Fruit fly (Drosophila melanogaster) S2 (cell line): ENCODE measurements around the gene CG10589.

ENCODE experiments used
- CG8478 ChIP-seq: fragments of >200 bp; optimal IDR thresholded peaks from 2 replicates; lab custom pipeline; 2018
- CTCF ChIP-seq, 2 experiments: fragments of >200 bp; optimal IDR thresholded peaks; 2 replicates each; lab custom pipeline; 2018

CG10589 gene

dm6 chr3L:20927526-20927925, at the start of gene CG10589:
Gene CG10589, plus strand, starts transcription at chr3L:20927826.
- TF ChIP-seq CTCF (optimal IDR thresholded peaks at IDR 0.05; lab: Kevin White, UChicago): no peak
- TF ChIP-seq CG8478 (lab: Kevin White, UChicago): no peak

DNA sequence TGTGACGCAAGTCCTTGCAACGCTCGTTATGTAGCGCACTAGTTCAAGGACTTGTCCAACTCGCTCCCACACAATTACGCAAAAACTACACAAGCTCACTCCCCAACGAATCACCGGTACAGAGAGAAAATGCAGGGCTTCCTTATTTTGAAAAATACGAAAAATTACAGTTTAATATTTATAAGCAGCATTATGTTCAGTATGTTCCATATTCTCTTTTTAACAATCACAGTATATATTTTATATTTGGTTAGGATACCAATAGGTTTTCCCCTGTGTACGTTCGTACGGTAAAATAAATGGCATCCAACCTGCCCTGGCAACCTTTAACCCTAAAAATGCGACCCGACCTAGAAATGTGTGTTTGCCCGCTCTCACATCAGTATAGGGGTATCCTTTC, 43.7 kb upstream of the CG10589 start:
- no peak for TF ChIP-seq CG8478 (lab: Kevin White, UChicago)
- TF ChIP-seq CTCF (optimal IDR thresholded peaks at IDR 0.05; lab: Kevin White, UChicago): no peak

DNA sequence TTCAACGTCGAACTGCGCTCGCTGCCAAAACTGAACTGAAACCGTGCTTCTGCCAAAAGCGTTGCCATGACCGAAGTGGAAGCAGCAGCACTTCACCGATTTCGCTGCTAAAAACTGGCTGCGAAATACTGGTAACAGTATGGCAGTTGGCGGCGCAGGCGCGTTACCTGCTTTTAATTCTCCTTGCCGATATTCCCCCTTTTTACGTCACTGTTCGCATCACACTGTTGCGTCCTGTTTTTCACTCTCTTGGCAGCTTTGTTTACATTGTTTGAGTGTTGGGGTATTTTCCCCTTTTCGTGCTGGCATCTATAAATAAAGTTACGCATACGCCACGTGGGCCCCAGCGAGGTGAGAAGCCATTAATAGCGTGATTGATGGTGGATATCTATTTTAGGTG, 42.5 kb upstream of the CG10589 start, which contains the start of gene CG32432:
Gene CG32432, minus strand, starts transcription at position 17 of the 400 bp plus-strand sequence.
- TF ChIP-seq CTCF (optimal IDR thresholded peaks at IDR 0.05; lab: Kevin White, UChicago) (no peak), CG8478 (lab: Kevin White, UChicago) (no peak)

DNA sequence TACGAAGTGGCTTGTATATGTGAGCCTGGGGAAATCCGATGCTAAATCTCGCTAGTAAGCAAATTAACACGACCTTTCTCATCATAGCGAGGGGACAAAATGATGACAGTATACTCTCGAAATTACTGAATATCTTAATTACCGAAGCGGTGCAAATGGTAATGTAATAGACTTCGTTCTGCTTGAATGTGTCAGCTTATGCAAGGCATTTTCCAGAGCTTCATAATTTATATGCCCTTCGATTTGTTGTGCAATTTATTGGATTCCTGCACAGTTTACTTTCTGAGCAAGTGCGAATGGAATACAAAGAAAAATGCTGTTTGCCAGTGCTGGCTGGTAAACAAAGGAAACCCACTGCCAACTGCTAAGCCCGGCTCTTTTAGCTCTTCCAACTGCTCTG, 30.3 kb upstream of the CG10589 start, which contains the start of the genes Sfp77F and CG43931:
Gene Sfp77F, minus strand, starts transcription at position 101 of the 400 bp plus-strand sequence.
Gene CG43931, plus strand, starts transcription at position 241 of the 400 bp plus-strand sequence.
- TF ChIP-seq CTCF (optimal IDR thresholded peaks at IDR 0.05; lab: Kevin White, UChicago) (no peak), CG8478 (lab: Kevin White, UChicago) (no peak)

dm6 chr3L:20900996-20901395, 26.6 kb upstream of the CG10589 start:
- TF ChIP-seq CTCF (optimal IDR thresholded peaks at IDR 0.05; lab: Kevin White, UChicago) (no peak), CG8478 (lab: Kevin White, UChicago) (no peak)

dm6 chr3L:20905495-20905894, 22.1 kb upstream of the CG10589 start, which contains the start of gene CG11458:
Gene CG11458, plus strand, starts transcription at chr3L:20905795.
- TF ChIP-seq CTCF (optimal IDR thresholded peaks at IDR 0.05; lab: Kevin White, UChicago) (no peak), CG8478 (lab: Kevin White, UChicago) (no peak)

DNA sequence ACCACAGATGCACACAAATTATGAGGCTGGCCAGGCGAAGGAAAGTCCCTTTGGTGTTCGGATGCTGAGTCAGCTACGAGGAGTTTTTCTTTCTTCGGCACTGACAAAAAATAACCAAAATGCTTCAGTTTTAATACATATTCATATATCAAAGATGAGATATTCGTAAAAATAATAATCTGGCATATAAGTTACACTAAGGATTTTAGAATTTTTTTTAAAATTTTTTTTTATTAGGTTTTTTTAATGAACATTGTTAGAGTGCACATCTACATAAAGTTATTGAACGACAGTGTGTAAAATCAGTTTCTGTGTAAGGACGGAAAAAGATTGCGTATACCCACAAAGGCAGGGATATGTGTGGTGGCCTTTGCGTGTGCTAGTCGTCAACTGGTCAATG, 20.7 kb upstream of the CG10589 start:
- no peak for TF ChIP-seq CG8478 (lab: Kevin White, UChicago)
- TF ChIP-seq CTCF (optimal IDR thresholded peaks at IDR 0.05; lab: Kevin White, UChicago): no peak

dm6 chr3L:20914375-20914774, 13.3 kb upstream of the CG10589 start:
- TF ChIP-seq CG8478 (lab: Kevin White, UChicago): no peak
- TF ChIP-seq CTCF (optimal IDR thresholded peaks at IDR 0.05; lab: Kevin White, UChicago): no peak

DNA sequence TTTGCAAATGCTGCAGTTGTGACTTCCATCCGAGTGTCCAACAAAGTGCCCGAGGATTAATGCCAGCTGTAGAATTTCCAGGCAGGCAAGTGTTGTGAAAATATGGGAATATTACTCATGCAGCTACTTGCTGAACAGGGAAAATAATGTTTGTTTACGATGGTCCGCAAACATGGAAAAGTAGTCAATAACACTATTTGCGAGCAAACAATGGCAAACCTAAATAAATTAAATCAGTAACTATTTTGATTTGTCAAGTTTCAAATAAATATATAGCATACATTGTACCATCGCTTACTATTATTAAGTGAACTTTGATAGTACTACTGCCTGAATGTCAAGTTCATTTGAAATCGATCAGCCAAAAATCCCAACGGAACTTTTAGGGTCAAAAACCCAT, 12.5 kb upstream of the CG10589 start:
- TF ChIP-seq CTCF (optimal IDR thresholded peaks at IDR 0.05; lab: Kevin White, UChicago) (no peak), CG8478 (lab: Kevin White, UChicago) (no peak)

dm6 chr3L:20917025-20917691, 10.5 kb upstream of the CG10589 start:
- TF ChIP-seq CG8478 (lab: Kevin White, UChicago) (no peak), CTCF (optimal IDR thresholded peaks at IDR 0.05; lab: Kevin White, UChicago) (no peak)

dm6 chr3L:20918945-20919344, 8.7 kb upstream of the CG10589 start:
- TF ChIP-seq CTCF (optimal IDR thresholded peaks at IDR 0.05; lab: Kevin White, UChicago) (no peak), CG8478 (lab: Kevin White, UChicago) (no peak)

- TF ChIP-seq CTCF (optimal IDR thresholded peaks at IDR 0.05; lab: Kevin White, UChicago): no peak
- no peak for TF ChIP-seq CG8478 (lab: Kevin White, UChicago)
These were observed 7.1 kb upstream of the CG10589 start for dm6 chr3L:20920495-20920894.

DNA sequence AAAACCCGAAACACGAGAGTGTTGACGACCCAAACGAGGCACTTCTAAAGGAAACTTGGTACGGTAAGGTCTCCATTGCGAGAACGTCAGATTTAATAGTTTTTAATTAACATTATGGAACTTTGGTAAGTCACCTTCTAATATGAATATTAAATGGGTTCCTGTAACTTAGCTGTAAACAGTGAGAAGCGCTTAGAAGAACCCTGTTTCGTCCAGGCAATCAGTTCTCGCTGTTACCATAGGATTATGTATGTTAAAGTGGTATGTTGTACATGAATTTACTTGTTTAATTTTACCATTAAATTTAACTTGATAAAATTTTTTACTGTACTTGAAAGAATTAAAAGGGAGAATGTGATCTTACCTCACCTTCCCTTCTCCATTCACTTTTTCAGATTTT, 5.8 kb upstream of the CG10589 start:
- TF ChIP-seq CG8478 (lab: Kevin White, UChicago) (no peak), CTCF (optimal IDR thresholded peaks at IDR 0.05; lab: Kevin White, UChicago) (no peak)

DNA sequence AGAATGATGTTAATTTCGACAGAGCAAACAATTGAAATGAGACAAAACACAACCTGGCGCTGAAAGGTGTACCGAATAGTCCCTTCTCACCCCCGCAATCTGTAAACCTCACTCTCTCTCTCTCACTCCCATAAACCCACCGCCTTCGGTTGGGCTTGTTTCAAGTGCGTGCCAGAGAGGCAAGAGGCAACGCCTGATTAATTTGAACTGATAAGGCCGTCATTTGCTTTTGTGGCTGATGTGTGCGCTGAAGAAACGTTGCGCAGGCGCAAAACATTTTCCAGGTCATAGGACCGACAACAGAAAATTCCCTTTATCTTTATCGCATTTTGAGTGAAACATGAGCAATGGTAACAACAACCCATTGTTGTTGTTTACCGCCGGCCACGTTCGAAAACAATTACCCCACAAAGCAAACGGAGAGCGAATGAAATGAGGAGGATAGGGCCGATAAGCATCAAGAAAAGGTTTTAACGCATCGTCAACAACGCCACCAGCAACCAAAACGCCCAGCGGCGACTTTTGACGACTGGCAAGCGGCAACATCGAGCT, 5.3 kb upstream of the CG10589 start:
- no peak for TF ChIP-seq CG8478 (lab: Kevin White, UChicago)
- no peak for TF ChIP-seq CTCF (optimal IDR thresholded peaks at IDR 0.05; lab: Kevin White, UChicago)

dm6 chr3L:20923030-20923591, 4.5 kb upstream of the CG10589 start:
- TF ChIP-seq CG8478 (lab: Kevin White, UChicago) (no peak), CTCF (optimal IDR thresholded peaks at IDR 0.05; lab: Kevin White, UChicago) (no peak)
